Worm (Caenorhabditis elegans): ENCODE results near the gene tcc-1.

Gene tcc-1

ce11 chrV:17871049-17871448 is 15.3 kb upstream of the tcc-1 start, which contains the start of gene phf-14 (continued):
- TF ChIP-seq egl-13 (tag; optimal IDR thresholded peaks at IDR 0.05) (peak; percentile 9), C16A3.4 (tag; optimal IDR thresholded peaks at IDR 0.05) (peak; percentile 26), ces-1 (GFP tag; optimal IDR thresholded peaks at IDR 0.05) (no peak), nhr-19 (GFP tag; conservative IDR thresholded peaks at IDR 0.05) (peak; percentile 71), jun-1 (tag; optimal IDR thresholded peaks at IDR 0.05) (no peak), dpl-1 (GFP tag; optimal IDR thresholded peaks at IDR 0.05) (peak; percentile 44 to 68 (median 60)), nhr-11 (tag; optimal IDR thresholded peaks at IDR 0.05) (no peak), ama-1 (optimal IDR thresholded peaks at IDR 0.05) (no peak), skn-1 (tag; optimal IDR thresholded peaks at IDR 0.05) (peak; percentile 19), hpl-2 (GFP tag; optimal IDR thresholded peaks at IDR 0.05) (no peak), ztf-11 (tag; optimal IDR thresholded peaks at IDR 0.05) (no peak), C04F5.9 (tag; optimal IDR thresholded peaks at IDR 0.05) (no peak), Y116A8C.19 (tag; optimal IDR thresholded peaks at IDR 0.05; ENCODE audit: borderline replicate concordance) (no peak), lin-15B (tag; optimal IDR thresholded peaks at IDR 0.05) (peak; percentile 35), grh-1 (GFP tag; IDR thresholded peaks at IDR 0.05) (no peak), ztf-4 (tag; optimal IDR thresholded peaks at IDR 0.05) (no peak), elt-3 (tag; optimal IDR thresholded peaks at IDR 0.05) (peak in 2 of 6 experiments; percentile 21 to 41), lsy-2 (tag; optimal IDR thresholded peaks at IDR 0.05) (peak; percentile 71 to 81), vab-15 (tag; optimal IDR thresholded peaks at IDR 0.05) (no peak), unc-62 (GFP tag; optimal IDR thresholded peaks at IDR 0.05) (no peak), nhr-85 (tag) (peak; percentile 66), unc-30 (tag; optimal IDR thresholded peaks at IDR 0.05) (no peak), fos-1 (tag; optimal IDR thresholded peaks at IDR 0.05) (no peak), hlh-4 (tag; optimal IDR thresholded peaks at IDR 0.05) (no peak), snpc-4 (tag; optimal IDR thresholded peaks at IDR 0.05) (peak; percentile 57), tlp-1 (tag; optimal IDR thresholded peaks at IDR 0.05) (no peak), nhr-76 (tag; optimal IDR thresholded peaks at IDR 0.05) (no peak), nhr-84 (tag; optimal IDR thresholded peaks at IDR 0.05) (no peak), rnt-1 (tag; optimal IDR thresholded peaks at IDR 0.05) (no peak), ceh-63 (GFP tag; optimal IDR thresholded peaks at IDR 0.05) (no peak), tbx-2 (tag; optimal IDR thresholded peaks at IDR 0.05) (peak; percentile 46), fkh-8 (tag; optimal IDR thresholded peaks at IDR 0.05) (peak; percentile 47), mef-2 (tag; optimal IDR thresholded peaks at IDR 0.05) (no peak), C34B4.2 (tag; optimal IDR thresholded peaks at IDR 0.05) (no peak), dsc-1 (tag; optimal IDR thresholded peaks at IDR 0.05) (no peak), isw-1 (GFP tag; IDR thresholded peaks at IDR 0.05) (no peak; the same call in 1 of the 2 replicates), zag-1 (tag; optimal IDR thresholded peaks at IDR 0.05) (no peak), lin-39 (tag; optimal IDR thresholded peaks at IDR 0.05) (peak; percentile 30), nhr-77 (tag; optimal IDR thresholded peaks at IDR 0.05) (no peak), nhr-237 (tag; optimal IDR thresholded peaks at IDR 0.05) (no peak), mdl-1 (tag; optimal IDR thresholded peaks at IDR 0.05) (no peak), nhr-90 (tag; optimal IDR thresholded peaks at IDR 0.05; ENCODE audit: poor library complexity) (no peak), hlh-17 (GFP tag; optimal IDR thresholded peaks at IDR 0.05; ENCODE audit: borderline replicate concordance) (no peak), elt-2 (tag; optimal IDR thresholded peaks at IDR 0.05) (no peak)

ce11 chrV:17870569-17870968 is 14.8 kb upstream of the tcc-1 start, which contains the start of gene csn-1:
Gene csn-1 (minus strand): TSS chrV:17870651.
- TF ChIP-seq blmp-1 (tag; optimal IDR thresholded peaks at IDR 0.05): no peak
- TF ChIP-seq alr-1 (tag; optimal IDR thresholded peaks at IDR 0.05; ENCODE audit: borderline replicate concordance): no peak
- TF ChIP-seq ceh-8 (GFP tag; optimal IDR thresholded peaks at IDR 0.05): no peak
- TF ChIP-seq mep-1 (tag; optimal IDR thresholded peaks at IDR 0.05): no peak
- TF ChIP-seq nhr-28 (tag; optimal IDR thresholded peaks at IDR 0.05): no peak
- TF ChIP-seq elt-2 (tag; optimal IDR thresholded peaks at IDR 0.05): no peak
- TF ChIP-seq nhr-76 (tag; optimal IDR thresholded peaks at IDR 0.05): no peak
- peak; percentile 7 to 17 for TF ChIP-seq lsy-2 (tag; optimal IDR thresholded peaks at IDR 0.05)
- no peak for TF ChIP-seq efl-3 (GFP tag; optimal IDR thresholded peaks at IDR 0.05)
- no peak for TF ChIP-seq ztf-4 (tag; optimal IDR thresholded peaks at IDR 0.05)
- no peak for TF ChIP-seq elt-3 (tag; optimal IDR thresholded peaks at IDR 0.05)
- no peak for TF ChIP-seq pqm-1 (tag; optimal IDR thresholded peaks at IDR 0.05)
- no peak for TF ChIP-seq pag-3 (tag; optimal IDR thresholded peaks at IDR 0.05; ENCODE audit: borderline replicate concordance, insufficient read depth)
- no peak for TF ChIP-seq unc-30 (tag; optimal IDR thresholded peaks at IDR 0.05)
- no peak for TF ChIP-seq nhr-12 (tag; optimal IDR thresholded peaks at IDR 0.05)
- TF ChIP-seq fkh-4 (tag; optimal IDR thresholded peaks at IDR 0.05; ENCODE audit: borderline replicate concordance): no peak
- no peak for TF ChIP-seq ets-5 (GFP tag; IDR thresholded peaks at IDR 0.05)

Data from whole organism, L1 larva.